Fruit fly (Drosophila melanogaster) whole organism, embryonic: ENCODE measurements around the gene CG17029.

Source experiments
- Adf1 ChIP-seq: fragments of 200-800 bp; sonication (Bioruptor generic); IDR thresholded peaks from 2 replicates; pipeline ENCODE4 v1.3.6; 2022; ENCODE audit warnings: missing biosample characterization, missing genetic modification characterization
- Blimp-1 ChIP-seq: fragments of 200-800 bp; sonication (Bioruptor generic); optimal IDR thresholded peaks from 3 replicates; lab custom pipeline; 2018; ENCODE audit warnings: missing biosample characterization, missing genetic modification characterization, mild to moderate bottlenecking, moderate library complexity, missing genetic modification reagents
- CG10147 ChIP-seq: fragments of 200-800 bp; sonication (Bioruptor generic); optimal IDR thresholded peaks from 2 replicates; lab custom pipeline; 2019; ENCODE audit warnings: missing biosample characterization, mild to moderate bottlenecking, missing genetic modification characterization, moderate library complexity
- CG10267 ChIP-seq: fragments of 200-800 bp; sonication (Bioruptor generic); optimal IDR thresholded peaks from 2 replicates; lab custom pipeline; 2018; ENCODE audit warnings: missing biosample characterization, mild to moderate bottlenecking, missing genetic modification characterization, moderate library complexity
- CG11456 ChIP-seq: fragments of 200-800 bp; sonication (Bioruptor generic); IDR thresholded peaks from 3 replicates; pipeline ENCODE4 v1.3.6; 2022; ENCODE audit warnings: missing biosample characterization, missing genetic modification characterization
- CG12299 ChIP-seq: fragments of 200-800 bp; sonication (Bioruptor generic); optimal IDR thresholded peaks from 2 replicates; lab custom pipeline; 2018; ENCODE audit warnings: missing biosample characterization, mild to moderate bottlenecking, missing genetic modification characterization
- CG12391 ChIP-seq: fragments of 200-800 bp; sonication (Bioruptor generic); optimal IDR thresholded peaks from 3 replicates; lab custom pipeline; 2018; ENCODE audit warnings: missing biosample characterization, mild to moderate bottlenecking, missing genetic modification characterization, moderate library complexity
- CG13287 ChIP-seq: fragments of 200-800 bp; sonication (Bioruptor generic); IDR thresholded peaks from 2 replicates; pipeline ENCODE4 v1.3.6; 2022; ENCODE audit warnings: missing biosample characterization, missing genetic modification characterization; ENCODE audit not compliant: partially characterized antibody
- CG13424 ChIP-seq: fragments of 200-800 bp; sonication (Bioruptor generic); optimal IDR thresholded peaks from 2 replicates; lab custom pipeline; 2019; ENCODE audit warnings: missing biosample characterization, mild to moderate bottlenecking, missing genetic modification characterization, moderate library complexity
- CG14710 ChIP-seq: fragments of 200-800 bp; sonication (Bioruptor generic); optimal IDR thresholded peaks from 3 replicates; lab custom pipeline; 2019; ENCODE audit warnings: missing biosample characterization, mild to moderate bottlenecking, missing genetic modification characterization, moderate library complexity
- CG17361 ChIP-seq: fragments of 200-800 bp; sonication (Bioruptor generic); IDR thresholded peaks from 3 replicates; pipeline ENCODE4 v1.3.6; 2022; ENCODE audit warnings: missing biosample characterization, missing genetic modification characterization
- CG17568 ChIP-seq: fragments of 200-800 bp; sonication (Bioruptor generic); optimal IDR thresholded peaks from 2 replicates; lab custom pipeline; 2018; ENCODE audit warnings: missing biosample characterization, mild to moderate bottlenecking, missing genetic modification characterization, moderate library complexity
- CG17829 ChIP-seq: fragments of 200-800 bp; optimal IDR thresholded peaks from 2 replicates; lab custom pipeline; 2019; ENCODE audit warnings: missing biosample characterization, mild to moderate bottlenecking, missing genetic modification characterization, moderate library complexity
- CG30020 ChIP-seq: fragments of 200-800 bp; optimal IDR thresholded peaks from 2 replicates; lab custom pipeline; 2019; ENCODE audit warnings: missing biosample characterization, mild to moderate bottlenecking, missing genetic modification characterization, moderate library complexity
- CG31441 ChIP-seq: fragments of 200-800 bp; sonication (Bioruptor generic); IDR thresholded peaks from 2 replicates; pipeline ENCODE4 v1.3.6; 2022; ENCODE audit warnings: missing biosample characterization, missing genetic modification characterization
- CG32772 ChIP-seq: fragments of 200-800 bp; sonication (Bioruptor generic); IDR thresholded peaks from 2 replicates; pipeline ENCODE4 v1.3.6; 2022; ENCODE audit warnings: missing biosample characterization, missing genetic modification characterization
- CG3847 ChIP-seq: fragments of 200-800 bp; sonication (Bioruptor generic); IDR thresholded peaks from 2 replicates; pipeline ENCODE4 v1.3.6; 2022; ENCODE audit warnings: missing biosample characterization, missing genetic modification characterization
- CG3995 ChIP-seq: fragments of 200-800 bp; sonication (Bioruptor generic); optimal IDR thresholded peaks from 3 replicates; lab custom pipeline; 2016; ENCODE audit warnings: missing biosample characterization, missing genetic modification characterization
- CG5180 ChIP-seq: fragments of 200-800 bp; sonication (Bioruptor generic); optimal IDR thresholded peaks from 3 replicates; lab custom pipeline; 2017; ENCODE audit warnings: missing biosample characterization, missing genetic modification characterization, mild to moderate bottlenecking, moderate library complexity, missing genetic modification reagents
- CG7271 ChIP-seq: fragments of 200-800 bp; sonication (Bioruptor generic); optimal IDR thresholded peaks from 2 replicates; lab custom pipeline; 2018; ENCODE audit warnings: missing biosample characterization, mild to moderate bottlenecking, missing genetic modification characterization, moderate library complexity
- CG9727 ChIP-seq: fragments of 200-800 bp; sonication (Bioruptor generic); optimal IDR thresholded peaks from 3 replicates; lab custom pipeline; 2017; ENCODE audit warnings: missing biosample characterization, mild to moderate bottlenecking, missing genetic modification characterization
- CTCF ChIP-seq: fragments of 200-800 bp; sonication (Bioruptor generic); optimal IDR thresholded peaks from 2 replicates; lab custom pipeline; 2017; ENCODE audit warnings: missing biosample characterization, mild to moderate bottlenecking, missing genetic modification characterization, moderate library complexity
- Deaf1 ChIP-seq: fragments of 200-800 bp; optimal IDR thresholded peaks from 3 replicates; lab custom pipeline; 2019; ENCODE audit warnings: missing biosample characterization, mild to moderate bottlenecking, missing genetic modification characterization, moderate library complexity
- ERR ChIP-seq: fragments of 200-800 bp; sonication (Bioruptor generic); optimal IDR thresholded peaks from 2 replicates; lab custom pipeline; 2016; ENCODE audit warnings: missing biosample characterization, missing genetic modification characterization
- Elba2 ChIP-seq: fragments of 200-800 bp; sonication (Bioruptor generic); optimal IDR thresholded peaks from 3 replicates; lab custom pipeline; 2016; ENCODE audit warnings: missing biosample characterization, missing genetic modification characterization
- Fer1 ChIP-seq: fragments of 200-800 bp; sonication (Bioruptor generic); optimal IDR thresholded peaks from 2 replicates; lab custom pipeline; 2017; ENCODE audit warnings: missing biosample characterization, mild to moderate bottlenecking, missing genetic modification characterization
- Hr3 ChIP-seq: fragments of 200-800 bp; sonication (Bioruptor generic); optimal IDR thresholded peaks from 3 replicates; lab custom pipeline; 2016; ENCODE audit warnings: missing biosample characterization, missing genetic modification characterization
- MBD-R2 ChIP-seq: fragments of 200-800 bp; sonication (Bioruptor generic); IDR thresholded peaks from 2 replicates; pipeline ENCODE4 v1.3.6; 2022; ENCODE audit warnings: missing biosample characterization, missing genetic modification characterization
- Max ChIP-seq: fragments of 200-800 bp; sonication (Bioruptor generic); optimal IDR thresholded peaks from 2 replicates; lab custom pipeline; 2016; ENCODE audit warnings: missing biosample characterization, mild to moderate bottlenecking, missing genetic modification characterization
- Scr ChIP-seq: fragments of 200-800 bp; sonication (Bioruptor generic); IDR thresholded peaks from 2 replicates; pipeline ENCODE4 v1.3.6; 2022; ENCODE audit warnings: missing biosample characterization, missing genetic modification characterization; ENCODE audit not compliant: partially characterized antibody
- Ssrp ChIP-seq: fragments of 200-800 bp; sonication (Bioruptor generic); optimal IDR thresholded peaks from 2 replicates; lab custom pipeline; 2018; ENCODE audit warnings: missing biosample characterization, mild to moderate bottlenecking, missing genetic modification characterization, moderate library complexity
- Stat92E ChIP-seq, 3 experiments: fragments of >200 bp in 2 of 3; fragments of 200-800 bp in 1 of 3; sonication (Bioruptor generic) in 1 of 3; optimal IDR thresholded peaks; 2 replicates each; lab custom pipeline; 2017 to 2019; ENCODE audit warnings: missing biosample characterization in 3 of 3, missing genetic modification characterization in 3 of 3, mild to moderate bottlenecking in 1 of 3, moderate library complexity in 1 of 3
- Trl ChIP-seq, 3 experiments: fragments of >200 bp in 2 of 3; fragments of 200-800 bp in 1 of 3; sonication (Bioruptor generic) in 1 of 3; optimal IDR thresholded peaks; 2 replicates in 1 of 3; 3 replicates in 2 of 3; lab custom pipeline; 2016 to 2017; ENCODE audit warnings: missing biosample characterization in 1 of 3, missing genetic modification characterization in 1 of 3
- YL-1 ChIP-seq: fragments of 200-800 bp; sonication (Bioruptor generic); optimal IDR thresholded peaks from 3 replicates; lab custom pipeline; 2017; ENCODE audit warnings: missing biosample characterization, mild to moderate bottlenecking, missing genetic modification characterization
- amos ChIP-seq: fragments of 200-800 bp; sonication (Bioruptor generic); IDR thresholded peaks from 2 replicates; pipeline ENCODE4 v1.3.6; 2022; ENCODE audit warnings: missing biosample characterization, missing genetic modification characterization; ENCODE audit not compliant: partially characterized antibody
- ara ChIP-seq: fragments of 200-800 bp; sonication (Bioruptor generic); IDR thresholded peaks from 2 replicates; pipeline ENCODE4 v1.3.6; 2022; ENCODE audit warnings: missing biosample characterization, missing genetic modification characterization
- ato ChIP-seq: fragments of 200-800 bp; sonication (Bioruptor generic); IDR thresholded peaks from 2 replicates; pipeline ENCODE4 v1.3.6; 2022; ENCODE audit warnings: missing biosample characterization, missing genetic modification characterization; ENCODE audit not compliant: partially characterized antibody
- az2 ChIP-seq: fragments of 200-800 bp; sonication (Bioruptor generic); optimal IDR thresholded peaks from 3 replicates; lab custom pipeline; 2016; ENCODE audit warnings: missing biosample characterization, missing genetic modification characterization
- chm ChIP-seq: fragments of 200-800 bp; sonication (Bioruptor generic); IDR thresholded peaks from 2 replicates; pipeline ENCODE4 v1.3.6; 2022; ENCODE audit warnings: missing biosample characterization, missing genetic modification characterization
- crol ChIP-seq: fragments of 200-800 bp; sonication (Bioruptor generic); IDR thresholded peaks from 2 replicates; pipeline ENCODE4 v1.3.6; 2022; ENCODE audit warnings: missing biosample characterization, missing genetic modification characterization
- danr ChIP-seq: fragments of 200-800 bp; sonication (Bioruptor generic); IDR thresholded peaks from 2 replicates; pipeline ENCODE4 v1.3.6; 2022; ENCODE audit warnings: missing biosample characterization, missing genetic modification characterization
- emc ChIP-seq: fragments of 200-800 bp; sonication (Bioruptor generic); optimal IDR thresholded peaks from 2 replicates; lab custom pipeline; 2016; ENCODE audit warnings: missing biosample characterization, missing genetic modification characterization
- gfzf ChIP-seq: fragments of 200-800 bp; sonication (Bioruptor generic); optimal IDR thresholded peaks from 2 replicates; lab custom pipeline; 2016; ENCODE audit warnings: missing biosample characterization, mild to moderate bottlenecking, missing genetic modification characterization, moderate library complexity
- hth ChIP-seq: fragments of >200 bp; optimal IDR thresholded peaks from 2 replicates; lab custom pipeline; 2017; ENCODE audit warnings: inconsistent platforms
- kah ChIP-seq: fragments of 200-800 bp; sonication (Bioruptor generic); optimal IDR thresholded peaks from 2 replicates; lab custom pipeline; 2018; ENCODE audit warnings: missing biosample characterization, mild to moderate bottlenecking, missing genetic modification characterization
- pb ChIP-seq: fragments of 200-800 bp; sonication (Bioruptor generic); optimal IDR thresholded peaks from 3 replicates; lab custom pipeline; 2016; ENCODE audit warnings: missing biosample characterization, missing genetic modification characterization
- salm ChIP-seq: fragments of 200-800 bp; sonication (Bioruptor generic); optimal IDR thresholded peaks from 2 replicates; lab custom pipeline; 2018; ENCODE audit warnings: missing biosample characterization, mild to moderate bottlenecking, missing genetic modification characterization
- sens ChIP-seq: fragments of 200-800 bp; sonication (Bioruptor generic); peaks from one replicate; lab custom pipeline; 2016; ENCODE audit warnings: missing biosample characterization, missing genetic modification characterization
- slou ChIP-seq: fragments of 200-800 bp; sonication (Bioruptor generic); optimal IDR thresholded peaks from 3 replicates; lab custom pipeline; 2016; ENCODE audit warnings: missing biosample characterization, missing genetic modification characterization

The CG17029 gene

DNA sequence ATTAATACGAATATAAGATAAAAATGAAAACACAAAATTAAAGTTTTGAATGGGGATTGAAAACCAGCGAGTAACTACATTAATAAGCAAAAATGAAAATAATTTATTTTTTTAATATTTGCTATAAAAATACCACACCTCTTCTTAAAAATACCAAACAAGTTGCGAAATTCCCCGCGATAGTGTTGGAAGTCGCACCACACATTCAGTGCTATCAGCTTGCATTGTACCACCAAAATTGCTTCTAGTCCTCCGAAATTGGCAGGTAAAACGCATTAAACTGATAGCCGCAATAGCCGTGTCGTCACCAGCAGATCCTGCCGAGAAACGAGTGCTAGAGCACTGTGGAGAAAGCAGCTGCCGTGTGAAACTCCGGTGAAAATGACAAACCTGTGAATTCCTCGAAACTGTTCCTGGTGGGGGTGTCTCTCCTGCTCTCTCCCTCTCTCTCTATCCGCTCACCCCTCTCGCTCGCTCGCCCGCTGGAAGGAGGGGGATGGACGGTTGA, 11.4 kb downstream of the CG17029 start, which contains the start of gene Hip14 (continued):
- TF ChIP-seq CG14710 (tag; lab: Kevin White, UChicago) (peak; percentile 59), ara (GFP tag; lab: Robert Waterston, UW) (0 out of 2 replicates have a peak, but pooled peaks have one; percentile 20), CG30020 (tag; lab: Kevin White, UChicago) (peak; percentile 48), chm (peak; percentile 20; the same call in 1 of the 2 replicates), CG13287 (GFP tag; lab: Robert Waterston, UW) (peak; percentile 40; the same call in 1 of the 2 replicates), CG9727 (GFP tag; lab: Kevin White, UChicago) (peak; percentile 33), CG12299 (tag; lab: Kevin White, UChicago) (no peak), CG17568 (no peak), pb (no peak), Stat92E (GFP tag; optimal IDR thresholded peaks at IDR 0.05; lab: Kevin White, UChicago) (peak in 1 of 3 experiments; percentile 62), CTCF (GFP tag; lab: Kevin White, UChicago) (peak; percentile 18), ERR (GFP tag; lab: Kevin White, UChicago) (peak; percentile 10), CG5180 (no peak), crol (GFP tag; lab: Robert Waterston, UW) (peak; percentile 91), emc (GFP tag; lab: Kevin White, UChicago) (no peak), MBD-R2 (GFP tag; lab: Robert Waterston, UW) (peak; percentile 57), CG10147 (peak; percentile 40), CG31441 (GFP tag; lab: Robert Waterston, UW) (peak; percentile 63), CG13424 (tag; lab: Kevin White, UChicago) (peak; percentile 28), Hr3 (peak; percentile 12), Trl (optimal IDR thresholded peaks at IDR 0.05; lab: Kevin White, UChicago) (peak in 1 of 2 experiments; percentile 51), Trl (GFP tag; optimal IDR thresholded peaks at IDR 0.05; lab: Kevin White, UChicago) (peak; percentile 29), CG7271 (tag; lab: Kevin White, UChicago) (no peak), Fer1 (GFP tag; lab: Kevin White, UChicago) (peak; percentile 46), ato (GFP tag; lab: Robert Waterston, UW) (0 out of 2 replicates have a peak, but pooled peaks have one; percentile 12), CG17829 (peak; percentile 28), CG3847 (GFP tag; lab: Robert Waterston, UW) (0 out of 2 replicates have a peak, but pooled peaks have one; percentile 14), Elba2 (peak; percentile 7), salm (tag; lab: Kevin White, UChicago) (no peak), CG3995 (GFP tag; lab: Kevin White, UChicago) (peak; percentile 86), CG32772 (GFP tag; lab: Robert Waterston, UW) (no peak), kah (GFP tag; lab: Kevin White, UChicago) (no peak), Blimp-1 (GFP tag; lab: Kevin White, UChicago) (no peak), sens (GFP tag; lab: Kevin White, UChicago) (peak; percentile 86), Deaf1 (no peak), Scr (peak; percentile 22; the same call in 1 of the 2 replicates), YL-1 (peak; percentile 84), CG11456 (GFP tag; lab: Robert Waterston, UW) (no peak), gfzf (GFP tag; lab: Kevin White, UChicago) (peak; percentile 53), CG17361 (GFP tag; lab: Robert Waterston, UW) (0 out of 3 replicates have a peak, but pooled peaks have one; percentile 36), Max (GFP tag; lab: Kevin White, UChicago) (no peak), Ssrp (tag; lab: Kevin White, UChicago) (peak; percentile 21), hth (no peak), amos (GFP tag; lab: Robert Waterston, UW) (no peak), Adf1 (GFP tag; lab: Robert Waterston, UW) (peak; percentile 16; the same call in 1 of the 2 replicates), slou (no peak), danr (GFP tag; lab: Robert Waterston, UW) (no peak), CG12391 (tag; lab: Kevin White, UChicago) (peak; percentile 52), CG10267 (tag; lab: Kevin White, UChicago) (peak; percentile 94), az2 (GFP tag; lab: Kevin White, UChicago) (no peak)
